Worm (Caenorhabditis elegans) whole organism, L4 larva: ENCODE results near the gene F53B3.3.

ENCODE experiments used
- F44E2.7 ChIP-seq: fragments of 200-800 bp; sonication (Bioruptor generic); IDR thresholded peaks from 2 replicates; pipeline ENCODE4 v2.1.2; 2022; ENCODE audit warnings: missing genetic modification characterization, missing compliant biosample characterization
- F49E8.2 ChIP-seq: sonication (generic microtip); optimal IDR thresholded peaks from 2 replicates; lab custom pipeline; 2016; ENCODE audit warnings: missing compliant biosample characterization, mild to moderate bottlenecking, missing genetic modification characterization, borderline replicate concordance
- Y48G9A.11 ChIP-seq: fragments of 200-800 bp; sonication (Bioruptor generic); IDR thresholded peaks from 2 replicates; pipeline ENCODE4 v1.3.6; 2022; ENCODE audit warnings: missing genetic modification reagents, missing genetic modification characterization, missing compliant biosample characterization
- ZK337.2 ChIP-seq: fragments of 200-800 bp; sonication (Bioruptor generic); IDR thresholded peaks from 2 replicates; pipeline ENCODE4 v1.3.6; 2022; ENCODE audit warnings: missing genetic modification reagents, missing genetic modification characterization, missing compliant biosample characterization
- ceh-32 ChIP-seq: sonication (generic microtip); optimal IDR thresholded peaks from 2 replicates; lab custom pipeline; 2016; ENCODE audit warnings: mild to moderate bottlenecking, missing genetic modification characterization, missing compliant biosample characterization; ENCODE audit not compliant: poor library complexity
- ceh-44 ChIP-seq: fragments of 200-800 bp; sonication (Bioruptor generic); IDR thresholded peaks from 2 replicates; pipeline ENCODE4 v1.3.6; 2022; ENCODE audit warnings: missing genetic modification reagents, missing genetic modification characterization, missing compliant biosample characterization
- cey-2 ChIP-seq: sonication (generic microtip); optimal IDR thresholded peaks from 3 replicates; lab custom pipeline; 2017; ENCODE audit warnings: missing genetic modification characterization, mild to moderate bottlenecking, missing compliant biosample characterization, antibody characterized with exemption, borderline replicate concordance; ENCODE audit not compliant: insufficient read depth
- daf-12 ChIP-seq: fragments of 150-350 bp; optimal IDR thresholded peaks from 2 replicates; lab custom pipeline; 2014; ENCODE audit warnings: missing biosample characterization, missing genetic modification reagents, missing genetic modification characterization
- daf-16 ChIP-seq, 3 experiments: sonication (generic microtip); optimal IDR thresholded peaks; 2 replicates each; lab custom pipeline; 2016 to 2017; ENCODE audit warnings: missing genetic modification characterization in 3 of 3, missing genetic modification reagents in 3 of 3, mild to moderate bottlenecking in 2 of 3, missing compliant biosample characterization in 2 of 3, missing biosample characterization in 1 of 3, moderate library complexity in 1 of 3
- daf-19 ChIP-seq: fragments of 200-800 bp; sonication (Bioruptor generic); conservative IDR thresholded peaks from 2 replicates; pipeline ENCODE4 v1.3.6; 2022; ENCODE audit warnings: missing genetic modification characterization, missing compliant biosample characterization
- daf-8 ChIP-seq: fragments of 200-800 bp; sonication (Bioruptor generic); IDR thresholded peaks from 2 replicates; pipeline ENCODE4 v1.3.6; 2022; ENCODE audit warnings: missing genetic modification characterization, missing compliant biosample characterization
- dmd-6 ChIP-seq: fragments of 200-800 bp; sonication (Bioruptor generic); IDR thresholded peaks from 2 replicates; pipeline ENCODE4 v1.3.6; 2022; ENCODE audit warnings: missing genetic modification reagents, missing genetic modification characterization, missing compliant biosample characterization
- duxl-1 ChIP-seq: sonication (generic microtip); optimal IDR thresholded peaks from 2 replicates; lab custom pipeline; 2016; ENCODE audit warnings: mild to moderate bottlenecking, missing genetic modification characterization, moderate library complexity, missing compliant biosample characterization; ENCODE audit not compliant: poor library complexity
- dve-1 ChIP-seq: sonication (generic microtip); optimal IDR thresholded peaks from 2 replicates; lab custom pipeline; 2017; ENCODE audit warnings: antibody characterized with exemption, mild to moderate bottlenecking, missing genetic modification characterization, missing compliant biosample characterization; ENCODE audit not compliant: insufficient read depth
- egl-27 ChIP-seq: sonication (generic microtip); optimal IDR thresholded peaks from 3 replicates; lab custom pipeline; 2017; ENCODE audit warnings: missing biosample characterization, missing genetic modification reagents, missing genetic modification characterization
- egl-43 ChIP-seq: fragments of 200-800 bp; sonication (Bioruptor generic); IDR thresholded peaks from 2 replicates; pipeline ENCODE4 v1.3.6; 2022; ENCODE audit warnings: missing genetic modification reagents, missing genetic modification characterization, missing compliant biosample characterization
- hlh-11 ChIP-seq: fragments of 200-800 bp; sonication (Bioruptor generic); optimal IDR thresholded peaks from 2 replicates; lab custom pipeline; 2018; ENCODE audit warnings: mild to moderate bottlenecking, missing genetic modification characterization, missing compliant biosample characterization
- hlh-30 ChIP-seq: sonication (generic microtip); optimal IDR thresholded peaks from 2 replicates; lab custom pipeline; 2017; ENCODE audit warnings: antibody characterized with exemption, mild to moderate bottlenecking, missing genetic modification characterization, missing compliant biosample characterization; ENCODE audit not compliant: insufficient read depth
- jun-1 ChIP-seq: fragments of 150-350 bp; optimal IDR thresholded peaks from 2 replicates; lab custom pipeline; 2014; ENCODE audit warnings: missing biosample characterization, missing genetic modification reagents, missing genetic modification characterization
- lim-7 ChIP-seq: fragments of 200-800 bp; sonication (Bioruptor generic); IDR thresholded peaks from 2 replicates; pipeline ENCODE4 v1.3.6; 2022; ENCODE audit warnings: missing genetic modification characterization, missing compliant biosample characterization
- lin-29 ChIP-seq: fragments of 200-800 bp; sonication (Bioruptor generic); IDR thresholded peaks from 2 replicates; pipeline ENCODE4 v1.3.6; 2022; ENCODE audit warnings: missing genetic modification reagents, missing genetic modification characterization, missing compliant biosample characterization
- lir-3 ChIP-seq: sonication (generic microtip); optimal IDR thresholded peaks from 2 replicates; lab custom pipeline; 2016; ENCODE audit warnings: mild to moderate bottlenecking, missing genetic modification characterization, missing compliant biosample characterization
- lsy-2 ChIP-seq, 2 experiments: fragments of 150-350 bp in 1 of 2; sonication (generic microtip) in 1 of 2; optimal IDR thresholded peaks; 2 replicates each; lab custom pipeline; 2014 to 2017; ENCODE audit warnings: missing biosample characterization in 2 of 2, missing genetic modification characterization in 2 of 2
- madf-5 ChIP-seq, 2 experiments: fragments of 200-800 bp; sonication (Bioruptor generic); IDR thresholded peaks; 2 replicates each; pipeline ENCODE4 v1.3.6; 2022; ENCODE audit warnings: missing compliant biosample characterization in 2 of 2, missing genetic modification characterization in 2 of 2
- mdl-1 ChIP-seq, 2 experiments: fragments of 150-350 bp in 1 of 2; sonication (generic microtip) in 1 of 2; optimal IDR thresholded peaks; 2 replicates each; lab custom pipeline; 2014 to 2017; ENCODE audit warnings: missing biosample characterization in 2 of 2, missing genetic modification characterization in 2 of 2
- mdt-29 ChIP-seq: fragments of 200-800 bp; sonication (Bioruptor generic); IDR thresholded peaks from 2 replicates; pipeline ENCODE4 v1.3.6; 2022; ENCODE audit warnings: missing genetic modification reagents, missing genetic modification characterization, missing compliant biosample characterization
- mes-2 ChIP-seq: sonication (generic microtip); optimal IDR thresholded peaks from 2 replicates; lab custom pipeline; 2016; ENCODE audit warnings: missing genotype, mild to moderate bottlenecking, missing genetic modification characterization, missing compliant biosample characterization; ENCODE audit not compliant: poor library complexity, severe bottlenecking
- nhr-10 ChIP-seq: fragments of 150-350 bp; optimal IDR thresholded peaks from 2 replicates; lab custom pipeline; 2014; ENCODE audit warnings: missing biosample characterization, missing genetic modification characterization
- nhr-11 ChIP-seq: fragments of 150-350 bp; optimal IDR thresholded peaks from 2 replicates; lab custom pipeline; 2014; ENCODE audit warnings: missing biosample characterization, missing genetic modification characterization
- nhr-111 ChIP-seq: fragments of 200-800 bp; sonication (Bioruptor generic); optimal IDR thresholded peaks from 2 replicates; lab custom pipeline; 2018; ENCODE audit warnings: mild to moderate bottlenecking, missing genetic modification characterization, missing compliant biosample characterization
- nhr-48 ChIP-seq: sonication (generic microtip); optimal IDR thresholded peaks from 2 replicates; lab custom pipeline; 2016; ENCODE audit warnings: mild to moderate bottlenecking, missing genetic modification characterization, missing compliant biosample characterization
- nhr-6 ChIP-seq: fragments of 150-350 bp; optimal IDR thresholded peaks from 2 replicates; lab custom pipeline; 2014; ENCODE audit warnings: missing biosample characterization, missing genetic modification characterization
- php-3 ChIP-seq: fragments of 200-800 bp; sonication (Bioruptor generic); IDR thresholded peaks from 2 replicates; pipeline ENCODE4 v1.3.6; 2022; ENCODE audit warnings: missing genetic modification reagents, missing genetic modification characterization, missing compliant biosample characterization
- pqm-1 ChIP-seq: sonication (generic microtip); optimal IDR thresholded peaks from 2 replicates; lab custom pipeline; 2017; ENCODE audit warnings: missing biosample characterization, missing genetic modification characterization
- rbr-2 ChIP-seq: sonication (generic microtip); optimal IDR thresholded peaks from 2 replicates; lab custom pipeline; 2016; ENCODE audit warnings: missing genotype, missing genetic modification characterization, missing compliant biosample characterization
- saeg-2 ChIP-seq: fragments of 200-800 bp; sonication (Bioruptor generic); IDR thresholded peaks from 2 replicates; pipeline ENCODE4 v1.3.6; 2022; ENCODE audit warnings: missing genetic modification reagents, missing genetic modification characterization, missing compliant biosample characterization
- set-16 ChIP-seq: fragments of 200-800 bp; sonication (Bioruptor generic); IDR thresholded peaks from 2 replicates; pipeline ENCODE4 v1.3.6; 2022; ENCODE audit warnings: missing genetic modification reagents, missing genetic modification characterization, missing compliant biosample characterization
- skn-1 ChIP-seq: fragments of 150-350 bp; optimal IDR thresholded peaks from 2 replicates; lab custom pipeline; 2014; ENCODE audit warnings: missing biosample characterization, missing genetic modification characterization
- snpc-4 ChIP-seq: fragments of 150-350 bp; optimal IDR thresholded peaks from 2 replicates; lab custom pipeline; 2014; ENCODE audit warnings: missing biosample characterization, missing genetic modification characterization
- tra-1 ChIP-seq: fragments of 200-800 bp; sonication (Bioruptor generic); IDR thresholded peaks from 2 replicates; pipeline ENCODE4 v1.3.6; 2022; ENCODE audit warnings: missing genetic modification reagents, missing genetic modification characterization, missing compliant biosample characterization
- unc-62 ChIP-seq, 3 experiments: fragments of 150-350 bp in 1 of 3; sonication (generic microtip); optimal IDR thresholded peaks in 2 of 3; peaks in 1 of 3; 1 replicate in 1 of 3; 2 replicates in 2 of 3; lab custom pipeline; 2014 to 2017; ENCODE audit warnings: missing biosample characterization in 3 of 3, missing genetic modification characterization in 3 of 3, missing genetic modification reagents in 3 of 3, missing genotype in 1 of 3
- vab-7 ChIP-seq: fragments of 200-800 bp; sonication (Bioruptor generic); IDR thresholded peaks from 2 replicates; pipeline ENCODE4 v1.3.6; 2022; ENCODE audit warnings: missing genetic modification reagents, missing genetic modification characterization, missing compliant biosample characterization
- zfp-3 ChIP-seq: fragments of 200-800 bp; sonication (Bioruptor generic); conservative IDR thresholded peaks from 2 replicates; pipeline ENCODE4 v1.3.6; 2022; ENCODE audit warnings: missing genetic modification reagents, missing genetic modification characterization, missing compliant biosample characterization
- ztf-7 ChIP-seq: fragments of 150-350 bp; optimal IDR thresholded peaks from 2 replicates; lab custom pipeline; 2014; ENCODE audit warnings: missing biosample characterization, missing genetic modification characterization

The F53B3.3 gene

DNA sequence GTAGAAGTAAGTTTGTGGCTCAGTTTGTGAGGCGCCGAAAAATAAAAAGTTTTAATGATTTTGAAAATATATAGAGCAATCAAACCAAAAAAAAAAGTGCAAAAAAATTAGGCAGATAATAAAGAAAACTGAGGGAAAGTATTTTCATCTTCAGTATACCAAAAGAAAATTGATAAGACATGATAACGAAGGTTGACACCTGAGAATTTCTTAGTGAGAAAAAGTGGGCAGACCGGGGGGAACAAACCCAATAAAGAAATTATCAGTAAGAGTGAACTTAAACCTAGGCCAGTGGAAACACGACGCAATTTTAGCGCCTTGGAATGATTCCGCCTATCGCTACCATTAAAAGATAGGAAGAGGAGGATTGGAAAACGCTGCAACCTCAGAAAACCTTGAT is 32.3 kb downstream of the F53B3.3 start (continued):
- TF ChIP-seq set-16 (GFP tag; lab: Robert Waterston, UW): no peak
- no peak for TF ChIP-seq tra-1 (GFP tag; lab: Robert Waterston, UW)
- TF ChIP-seq duxl-1 (tag; lab: Kevin White, UChicago): no peak
- peak; percentile 85 for TF ChIP-seq pqm-1 (tag; lab: Kevin White, UChicago)
- TF ChIP-seq, all 104 proteins: peak for 6

DNA sequence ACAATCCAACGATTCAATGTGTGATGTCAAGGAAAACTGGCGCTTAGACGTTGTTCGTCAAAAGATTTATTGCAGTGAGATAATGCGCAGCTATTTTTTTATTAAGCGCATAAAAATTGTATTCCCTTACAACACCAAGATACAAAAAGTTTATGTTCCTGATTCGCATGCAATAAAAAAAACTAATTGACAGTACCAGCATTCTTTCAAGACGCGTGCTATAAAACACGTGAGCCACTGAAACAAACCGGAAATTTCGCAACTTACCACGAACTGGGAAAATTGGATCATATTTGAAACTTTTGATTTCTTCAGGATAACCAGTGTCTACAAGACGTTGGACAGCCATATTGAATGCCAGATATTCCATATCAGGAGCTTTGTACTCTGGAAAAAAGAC is 33.5 kb downstream of the F53B3.3 start:
- TF ChIP-seq php-3 (GFP tag; lab: Robert Waterston, UW) (peak; percentile 57; the same call in 1 of the 2 replicates), saeg-2 (GFP tag; lab: Robert Waterston, UW) (no peak), cey-2 (tag; lab: Kevin White, UChicago) (no peak), lin-29 (GFP tag; lab: Robert Waterston, UW) (no peak), nhr-48 (tag; lab: Kevin White, UChicago) (no peak), lim-7 (GFP tag; lab: Robert Waterston, UW) (no peak), hlh-30 (peak; percentile 21), daf-16 (GFP tag; optimal IDR thresholded peaks at IDR 0.05; lab: Kevin White, UChicago) (no peak), daf-16 (tag; optimal IDR thresholded peaks at IDR 0.05; lab: Kevin White, UChicago) (no peak), rbr-2 (tag; lab: Kevin White, UChicago) (no peak), dmd-6 (peak; percentile 32; the same call in 1 of the 2 replicates), snpc-4 (tag; lab: Kevin White, UChicago) (no peak), nhr-111 (no peak), zfp-3 (no peak), ceh-32 (tag; lab: Kevin White, UChicago) (no peak), mdl-1 (tag; optimal IDR thresholded peaks at IDR 0.05; lab: Kevin White, UChicago) (peak in 1 of 2 experiments; percentile 18), F49E8.2 (tag; lab: Kevin White, UChicago) (no peak), ZK337.2 (GFP tag; lab: Robert Waterston, UW) (no peak)

DNA sequence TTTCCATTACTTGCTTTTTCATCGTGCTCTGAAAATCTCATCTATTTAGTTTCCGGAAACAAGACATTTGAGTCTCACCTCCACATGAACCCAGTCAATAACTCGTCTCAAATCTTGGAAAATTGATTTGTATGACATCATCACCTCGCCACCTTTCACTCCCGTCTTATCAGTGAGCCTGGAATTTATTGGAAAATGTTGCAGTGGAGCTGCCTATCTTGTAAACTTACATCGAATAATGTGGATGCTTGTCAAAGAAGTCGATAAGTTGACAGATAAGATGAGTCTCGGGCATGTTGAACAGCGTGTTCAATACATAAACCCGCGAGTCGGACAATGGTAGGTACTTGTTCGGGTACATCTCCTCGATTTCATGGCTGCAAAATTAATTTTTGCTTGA is 34.2 kb downstream of the F53B3.3 start:
- peak; percentile 57 for TF ChIP-seq dve-1 (tag; lab: Kevin White, UChicago)
- no peak for TF ChIP-seq mes-2
- no peak for TF ChIP-seq lir-3 (tag; lab: Kevin White, UChicago)
- TF ChIP-seq Y48G9A.11 (GFP tag; lab: Robert Waterston, UW): no peak
- peak; percentile 78; the same call in 1 of the 2 replicates for TF ChIP-seq tra-1 (GFP tag; lab: Robert Waterston, UW)
- no peak for TF ChIP-seq daf-12
- no peak for TF ChIP-seq skn-1 (tag; lab: Kevin White, UChicago)
- no peak for TF ChIP-seq egl-27 (tag; lab: Kevin White, UChicago)
- TF ChIP-seq F49E8.2 (tag; lab: Kevin White, UChicago): no peak
- peak; percentile 79 for TF ChIP-seq pqm-1 (tag; lab: Kevin White, UChicago)
- TF ChIP-seq lin-29 (GFP tag; lab: Robert Waterston, UW): no peak
- TF ChIP-seq daf-8 (GFP tag; lab: Robert Waterston, UW): no peak
- no peak for TF ChIP-seq ztf-7 (tag; lab: Kevin White, UChicago)
- no peak for TF ChIP-seq madf-5 (GFP tag; IDR thresholded peaks at IDR 0.05; lab: Robert Waterston, UW)
- no peak for TF ChIP-seq jun-1 (tag; lab: Kevin White, UChicago)
- TF ChIP-seq nhr-48 (tag; lab: Kevin White, UChicago): no peak
- TF ChIP-seq vab-7 (GFP tag; lab: Robert Waterston, UW): no peak
- TF ChIP-seq nhr-11 (tag; lab: Kevin White, UChicago): no peak
- peak; percentile 61 for TF ChIP-seq hlh-11
- TF ChIP-seq dmd-6: peak; percentile 87
- no peak for TF ChIP-seq nhr-10 (tag; lab: Kevin White, UChicago)
- TF ChIP-seq egl-43: no peak
- TF ChIP-seq mdt-29: no peak
- TF ChIP-seq php-3 (GFP tag; lab: Robert Waterston, UW): peak; percentile 71
- no peak for TF ChIP-seq ceh-44
- TF ChIP-seq lsy-2 (tag; optimal IDR thresholded peaks at IDR 0.05; lab: Kevin White, UChicago): no peak
- TF ChIP-seq nhr-6 (tag; lab: Kevin White, UChicago): no peak
- TF ChIP-seq daf-19 (GFP tag; lab: Robert Waterston, UW): no peak
- TF ChIP-seq F44E2.7: no peak
- peak in 1 of 2 experiments; percentile 0 for TF ChIP-seq unc-62 (GFP tag; optimal IDR thresholded peaks at IDR 0.05 in 1 of 2; lab: Kevin White, UChicago)
- no peak for TF ChIP-seq unc-62 (tag; optimal IDR thresholded peaks at IDR 0.05; lab: Kevin White, UChicago)
- TF ChIP-seq zfp-3: no peak
- TF ChIP-seq daf-16 (GFP tag; optimal IDR thresholded peaks at IDR 0.05; lab: Kevin White, UChicago): no peak
- peak; percentile 59 for TF ChIP-seq daf-16 (tag; optimal IDR thresholded peaks at IDR 0.05; lab: Kevin White, UChicago)
